Fruit fly (Drosophila melanogaster): Measurements from ENCODE around the gene CG7094.

dm6 chr2L:17594087-17594486 lies 38.5 kb upstream of the CG7094 start:
- TF ChIP-seq lola (GFP tag; optimal IDR thresholded peaks at IDR 0.05) (no peak), dmrt93B (GFP tag; optimal IDR thresholded peaks at IDR 0.05) (no peak), sv (GFP tag; optimal IDR thresholded peaks at IDR 0.05) (no peak), N (GFP tag; optimal IDR thresholded peaks at IDR 0.05) (no peak), ey (GFP tag; optimal IDR thresholded peaks at IDR 0.05) (no peak), usp (GFP tag; optimal IDR thresholded peaks at IDR 0.05) (no peak), Abd-B (GFP tag; optimal IDR thresholded peaks at IDR 0.05) (no peak), CG9705 (GFP tag; optimal IDR thresholded peaks at IDR 0.05) (no peak), pan (optimal IDR thresholded peaks at IDR 0.05) (no peak), Myc (optimal IDR thresholded peaks at IDR 0.05) (no peak), GATAd (GFP tag; optimal IDR thresholded peaks at IDR 0.05) (no peak), OdsH (GFP tag; optimal IDR thresholded peaks at IDR 0.05) (no peak)
